Fruit fly (Drosophila melanogaster): ENCODE data around the gene slo.

- TF ChIP-seq Sox14 (GFP tag; optimal IDR thresholded peaks at IDR 0.05), result no peak
- TF ChIP-seq CG34406 (GFP tag; optimal IDR thresholded peaks at IDR 0.05), result no peak
- no peak for TF ChIP-seq esn (GFP tag; optimal IDR thresholded peaks at IDR 0.05)
- TF ChIP-seq CG16779 (tag; optimal IDR thresholded peaks at IDR 0.05), result no peak
- no peak for TF ChIP-seq Sox102F (GFP tag; optimal IDR thresholded peaks at IDR 0.05)
- no peak for TF ChIP-seq Eip78C (GFP tag)
- no peak for TF ChIP-seq fkh (GFP tag; optimal IDR thresholded peaks at IDR 0.05)
- TF ChIP-seq CG6854 (GFP tag; optimal IDR thresholded peaks at IDR 0.05), result no peak
- TF ChIP-seq svp (GFP tag), result peak; percentile 30
- TF ChIP-seq CG4318 (GFP tag; optimal IDR thresholded peaks at IDR 0.05), result no peak
Observed at dm6 chr3R:24753561-24754027, 91.3 kb downstream of the slo start, which contains the start of gene asp.
